Worm (Caenorhabditis elegans): ENCODE measurements around the gene clec-52.

The clec-52 gene

ce11 chrIV:8159087-8159486 is 9.5 kb downstream of the clec-52 start, which contains the start of gene faah-1:
faah-1 (plus strand) TSS chrIV:8159387.
- TF ChIP-seq ztf-29 (GFP tag; IDR thresholded peaks at IDR 0.05): no peak
- TF ChIP-seq ref-1 (GFP tag; conservative IDR thresholded peaks at IDR 0.05): no peak
- no peak for TF ChIP-seq klf-2 (GFP tag; conservative IDR thresholded peaks at IDR 0.05)
- TF ChIP-seq T22C8.4 (GFP tag; IDR thresholded peaks at IDR 0.05): no peak
- no peak for TF ChIP-seq ztf-23 (GFP tag; IDR thresholded peaks at IDR 0.05)
- TF ChIP-seq med-1 (GFP tag; optimal IDR thresholded peaks at IDR 0.05; ENCODE audit: insufficient read depth): no peak
- no peak for TF ChIP-seq flt-1 (GFP tag; IDR thresholded peaks at IDR 0.05)
- no peak for TF ChIP-seq cog-1 (tag; optimal IDR thresholded peaks at IDR 0.05)
- no peak for TF ChIP-seq tab-1 (GFP tag; IDR thresholded peaks at IDR 0.05)

ce11 chrIV:8157161-8157560 is 11.4 kb downstream of the clec-52 start, which contains the start of gene B0218.5:
B0218.5 (minus strand) TSS chrIV:8157261.
- TF ChIP-seq med-1 (GFP tag; optimal IDR thresholded peaks at IDR 0.05; ENCODE audit: insufficient read depth) (no peak), klf-2 (GFP tag; conservative IDR thresholded peaks at IDR 0.05) (no peak), T22C8.4 (GFP tag; IDR thresholded peaks at IDR 0.05) (no peak), ztf-23 (GFP tag; IDR thresholded peaks at IDR 0.05) (no peak), cog-1 (tag; optimal IDR thresholded peaks at IDR 0.05) (no peak), ztf-29 (GFP tag; IDR thresholded peaks at IDR 0.05) (no peak), tab-1 (GFP tag; IDR thresholded peaks at IDR 0.05) (no peak)

ce11 chrIV:8154966-8155365 is 13.6 kb downstream of the clec-52 start:
- TF ChIP-seq klf-2 (GFP tag; conservative IDR thresholded peaks at IDR 0.05) (no peak), med-1 (GFP tag; optimal IDR thresholded peaks at IDR 0.05; ENCODE audit: insufficient read depth) (no peak), ref-1 (GFP tag; conservative IDR thresholded peaks at IDR 0.05) (no peak), tab-1 (GFP tag; IDR thresholded peaks at IDR 0.05) (no peak), T22C8.4 (GFP tag; IDR thresholded peaks at IDR 0.05) (no peak), flt-1 (GFP tag; IDR thresholded peaks at IDR 0.05) (no peak), ztf-23 (GFP tag; IDR thresholded peaks at IDR 0.05) (no peak), cog-1 (tag; optimal IDR thresholded peaks at IDR 0.05) (no peak), ztf-29 (GFP tag; IDR thresholded peaks at IDR 0.05) (no peak)

ce11 chrIV:8153163-8153562 is 15.4 kb downstream of the clec-52 start:
- no peak for TF ChIP-seq tab-1 (GFP tag; IDR thresholded peaks at IDR 0.05)
- TF ChIP-seq ref-1 (GFP tag; conservative IDR thresholded peaks at IDR 0.05): no peak
- TF ChIP-seq klf-2 (GFP tag; conservative IDR thresholded peaks at IDR 0.05): no peak
- no peak for TF ChIP-seq T22C8.4 (GFP tag; IDR thresholded peaks at IDR 0.05)
- no peak for TF ChIP-seq ztf-29 (GFP tag; IDR thresholded peaks at IDR 0.05)
- TF ChIP-seq ztf-23 (GFP tag; IDR thresholded peaks at IDR 0.05): no peak

ce11 chrIV:8152688-8153087 is 15.9 kb downstream of the clec-52 start:
- TF ChIP-seq klf-2 (GFP tag; conservative IDR thresholded peaks at IDR 0.05) (no peak), cog-1 (tag; optimal IDR thresholded peaks at IDR 0.05) (no peak), ztf-29 (GFP tag; IDR thresholded peaks at IDR 0.05) (no peak), ztf-23 (GFP tag; IDR thresholded peaks at IDR 0.05) (no peak), tab-1 (GFP tag; IDR thresholded peaks at IDR 0.05) (no peak), med-1 (GFP tag; optimal IDR thresholded peaks at IDR 0.05; ENCODE audit: insufficient read depth) (no peak), ref-1 (GFP tag; conservative IDR thresholded peaks at IDR 0.05) (no peak), flt-1 (GFP tag; IDR thresholded peaks at IDR 0.05) (no peak), T22C8.4 (GFP tag; IDR thresholded peaks at IDR 0.05) (no peak)

- TF ChIP-seq cog-1 (tag; optimal IDR thresholded peaks at IDR 0.05) (no peak), T22C8.4 (GFP tag; IDR thresholded peaks at IDR 0.05) (no peak), flt-1 (GFP tag; IDR thresholded peaks at IDR 0.05) (no peak), ztf-23 (GFP tag; IDR thresholded peaks at IDR 0.05) (no peak), med-1 (GFP tag; optimal IDR thresholded peaks at IDR 0.05; ENCODE audit: insufficient read depth) (no peak), tab-1 (GFP tag; IDR thresholded peaks at IDR 0.05) (no peak), ref-1 (GFP tag; conservative IDR thresholded peaks at IDR 0.05) (no peak), klf-2 (GFP tag; conservative IDR thresholded peaks at IDR 0.05) (no peak), ztf-29 (GFP tag; IDR thresholded peaks at IDR 0.05) (no peak)
Observed at ce11 chrIV:8152145-8152544, 16.4 kb downstream of the clec-52 start, which contains the start of gene faah-2. faah-2 (plus strand) TSS chrIV:8152445.

ce11 chrIV:8151721-8152120 is 16.8 kb downstream of the clec-52 start:
- TF ChIP-seq ref-1 (GFP tag; conservative IDR thresholded peaks at IDR 0.05) (no peak), T22C8.4 (GFP tag; IDR thresholded peaks at IDR 0.05) (no peak), cog-1 (tag; optimal IDR thresholded peaks at IDR 0.05) (no peak), med-1 (GFP tag; optimal IDR thresholded peaks at IDR 0.05; ENCODE audit: insufficient read depth) (no peak), klf-2 (GFP tag; conservative IDR thresholded peaks at IDR 0.05) (no peak), ztf-29 (GFP tag; IDR thresholded peaks at IDR 0.05) (no peak), ztf-23 (GFP tag; IDR thresholded peaks at IDR 0.05) (no peak), tab-1 (GFP tag; IDR thresholded peaks at IDR 0.05) (no peak), flt-1 (GFP tag; IDR thresholded peaks at IDR 0.05) (no peak)

- TF ChIP-seq klf-2 (GFP tag; conservative IDR thresholded peaks at IDR 0.05) (no peak), ztf-29 (GFP tag; IDR thresholded peaks at IDR 0.05) (no peak), tab-1 (GFP tag; IDR thresholded peaks at IDR 0.05) (no peak), ref-1 (GFP tag; conservative IDR thresholded peaks at IDR 0.05) (no peak), flt-1 (GFP tag; IDR thresholded peaks at IDR 0.05) (no peak), T22C8.4 (GFP tag; IDR thresholded peaks at IDR 0.05) (no peak), cog-1 (tag; optimal IDR thresholded peaks at IDR 0.05) (no peak), ztf-23 (GFP tag; IDR thresholded peaks at IDR 0.05) (no peak), med-1 (GFP tag; optimal IDR thresholded peaks at IDR 0.05; ENCODE audit: insufficient read depth) (no peak)
Observed at ce11 chrIV:8148494-8148893, 20.1 kb downstream of the clec-52 start, which contains the start of gene pmk-1. pmk-1 (plus strand) TSS chrIV:8148794.

ce11 chrIV:8146283-8146682 is 22.3 kb downstream of the clec-52 start:
- TF ChIP-seq ztf-23 (GFP tag; IDR thresholded peaks at IDR 0.05) (no peak), med-1 (GFP tag; optimal IDR thresholded peaks at IDR 0.05; ENCODE audit: insufficient read depth) (no peak), cog-1 (tag; optimal IDR thresholded peaks at IDR 0.05) (no peak), ref-1 (GFP tag; conservative IDR thresholded peaks at IDR 0.05) (no peak), tab-1 (GFP tag; IDR thresholded peaks at IDR 0.05) (no peak), klf-2 (GFP tag; conservative IDR thresholded peaks at IDR 0.05) (no peak), ztf-29 (GFP tag; IDR thresholded peaks at IDR 0.05) (no peak)

ce11 chrIV:8144341-8144740 is 24.2 kb downstream of the clec-52 start:
- TF ChIP-seq tab-1 (GFP tag; IDR thresholded peaks at IDR 0.05) (no peak), flt-1 (GFP tag; IDR thresholded peaks at IDR 0.05) (no peak), ref-1 (GFP tag; conservative IDR thresholded peaks at IDR 0.05) (no peak)
